Worm (Caenorhabditis elegans) whole organism, L4 larva: ENCODE results near the gene lpr-6.
A peak's percentile ranks its signal among the peaks of the same experiment; 100 is the strongest.

Experiments used
- F10B5.3 ChIP-seq: sonication (generic microtip); optimal IDR thresholded peaks from 2 replicates; lab custom pipeline; 2016; ENCODE audit warnings: mild to moderate bottlenecking, missing genetic modification characterization, missing compliant biosample characterization
- R02D3.7 ChIP-seq: fragments of 150-350 bp; sonication (generic microtip); optimal IDR thresholded peaks from 3 replicates; lab custom pipeline; 2014; ENCODE audit warnings: missing biosample characterization, missing genetic modification characterization
- Y48G9A.11 ChIP-seq: fragments of 200-800 bp; sonication (Bioruptor generic); IDR thresholded peaks from 2 replicates; pipeline ENCODE4 v1.3.6; 2022; ENCODE audit warnings: missing genetic modification reagents, missing genetic modification characterization, missing compliant biosample characterization
- aha-1 ChIP-seq: fragments of 150-350 bp; peaks from one replicate; lab custom pipeline; 2014; ENCODE audit warnings: missing biosample characterization, missing genetic modification characterization
- ceh-20 ChIP-seq: fragments of 200-800 bp; sonication (Bioruptor generic); IDR thresholded peaks from 2 replicates; pipeline ENCODE4 v1.3.6; 2022; ENCODE audit warnings: missing genetic modification reagents, missing genetic modification characterization, missing compliant biosample characterization
- ceh-62 ChIP-seq: sonication (generic microtip); optimal IDR thresholded peaks from 2 replicates; lab custom pipeline; 2017; ENCODE audit warnings: missing biosample characterization, missing genetic modification characterization
- ctbp-1 ChIP-seq: fragments of 200-800 bp; sonication (Bioruptor generic); IDR thresholded peaks from 2 replicates; pipeline ENCODE4 v1.3.6; 2022; ENCODE audit warnings: missing genetic modification reagents, missing genetic modification characterization, missing compliant biosample characterization
- daf-19 ChIP-seq: fragments of 200-800 bp; sonication (Bioruptor generic); conservative IDR thresholded peaks from 2 replicates; pipeline ENCODE4 v1.3.6; 2022; ENCODE audit warnings: missing genetic modification characterization, missing compliant biosample characterization
- dmd-6 ChIP-seq: fragments of 200-800 bp; sonication (Bioruptor generic); IDR thresholded peaks from 2 replicates; pipeline ENCODE4 v1.3.6; 2022; ENCODE audit warnings: missing genetic modification reagents, missing genetic modification characterization, missing compliant biosample characterization
- dmd-9 ChIP-seq: fragments of 200-800 bp; sonication (Bioruptor generic); IDR thresholded peaks from 2 replicates; pipeline ENCODE4 v1.3.6; 2022; ENCODE audit warnings: missing genetic modification reagents, missing genetic modification characterization, missing compliant biosample characterization
- duxl-1 ChIP-seq: sonication (generic microtip); optimal IDR thresholded peaks from 2 replicates; lab custom pipeline; 2016; ENCODE audit warnings: mild to moderate bottlenecking, missing genetic modification characterization, moderate library complexity, missing compliant biosample characterization; ENCODE audit not compliant: poor library complexity
- hif-1 ChIP-seq, 2 experiments: sonication (generic microtip); optimal IDR thresholded peaks; 2 replicates each; lab custom pipeline; 2016 to 2017; ENCODE audit warnings: missing compliant biosample characterization in 2 of 2, missing genetic modification characterization in 2 of 2, missing genetic modification reagents in 2 of 2, missing genotype in 2 of 2, mild to moderate bottlenecking in 1 of 2
- hlh-30 ChIP-seq: sonication (generic microtip); optimal IDR thresholded peaks from 2 replicates; lab custom pipeline; 2017; ENCODE audit warnings: antibody characterized with exemption, mild to moderate bottlenecking, missing genetic modification characterization, missing compliant biosample characterization; ENCODE audit not compliant: insufficient read depth
- jun-1 ChIP-seq: fragments of 150-350 bp; optimal IDR thresholded peaks from 2 replicates; lab custom pipeline; 2014; ENCODE audit warnings: missing biosample characterization, missing genetic modification reagents, missing genetic modification characterization
- lim-7 ChIP-seq: fragments of 200-800 bp; sonication (Bioruptor generic); IDR thresholded peaks from 2 replicates; pipeline ENCODE4 v1.3.6; 2022; ENCODE audit warnings: missing genetic modification characterization, missing compliant biosample characterization
- lin-15B ChIP-seq: fragments of 150-350 bp; sonication (generic microtip); optimal IDR thresholded peaks from 3 replicates; lab custom pipeline; 2014; ENCODE audit warnings: missing biosample characterization, missing genetic modification characterization
- lin-29 ChIP-seq: fragments of 200-800 bp; sonication (Bioruptor generic); IDR thresholded peaks from 2 replicates; pipeline ENCODE4 v1.3.6; 2022; ENCODE audit warnings: missing genetic modification reagents, missing genetic modification characterization, missing compliant biosample characterization
- mdl-1 ChIP-seq, 2 experiments: fragments of 150-350 bp in 1 of 2; sonication (generic microtip) in 1 of 2; optimal IDR thresholded peaks; 2 replicates each; lab custom pipeline; 2014 to 2017; ENCODE audit warnings: missing biosample characterization in 2 of 2, missing genetic modification characterization in 2 of 2
- mdt-29 ChIP-seq: fragments of 200-800 bp; sonication (Bioruptor generic); IDR thresholded peaks from 2 replicates; pipeline ENCODE4 v1.3.6; 2022; ENCODE audit warnings: missing genetic modification reagents, missing genetic modification characterization, missing compliant biosample characterization
- nhr-10 ChIP-seq: fragments of 150-350 bp; optimal IDR thresholded peaks from 2 replicates; lab custom pipeline; 2014; ENCODE audit warnings: missing biosample characterization, missing genetic modification characterization
- nhr-25 ChIP-seq: sonication (generic microtip); optimal IDR thresholded peaks from 2 replicates; lab custom pipeline; 2017; ENCODE audit warnings: missing genetic modification characterization, mild to moderate bottlenecking, missing compliant biosample characterization, antibody characterized with exemption, moderate library complexity, borderline replicate concordance; ENCODE audit not compliant: insufficient read depth
- nhr-28 ChIP-seq: fragments of 150-350 bp; optimal IDR thresholded peaks from 2 replicates; lab custom pipeline; 2014; ENCODE audit warnings: missing biosample characterization, missing genetic modification characterization
- nhr-6 ChIP-seq: fragments of 150-350 bp; optimal IDR thresholded peaks from 2 replicates; lab custom pipeline; 2014; ENCODE audit warnings: missing biosample characterization, missing genetic modification characterization
- pha-4 ChIP-seq, 2 experiments: fragments of 150-350 bp in 1 of 2; fragments of 200-800 bp in 1 of 2; sonication (Bioruptor generic) in 1 of 2; IDR thresholded peaks in 1 of 2; optimal IDR thresholded peaks in 1 of 2; 2 replicates each; pipeline versions ENCODE4 v1.3.6 to Lab custom; 2014 to 2022; ENCODE audit warnings: missing genetic modification characterization in 2 of 2, missing genetic modification reagents in 2 of 2, missing biosample characterization in 1 of 2, missing compliant biosample characterization in 1 of 2
- php-3 ChIP-seq: fragments of 200-800 bp; sonication (Bioruptor generic); IDR thresholded peaks from 2 replicates; pipeline ENCODE4 v1.3.6; 2022; ENCODE audit warnings: missing genetic modification reagents, missing genetic modification characterization, missing compliant biosample characterization
- pqm-1 ChIP-seq: sonication (generic microtip); optimal IDR thresholded peaks from 2 replicates; lab custom pipeline; 2017; ENCODE audit warnings: missing biosample characterization, missing genetic modification characterization
- rbr-2 ChIP-seq: sonication (generic microtip); optimal IDR thresholded peaks from 2 replicates; lab custom pipeline; 2016; ENCODE audit warnings: missing genotype, missing genetic modification characterization, missing compliant biosample characterization
- sdz-12 ChIP-seq: fragments of 200-800 bp; sonication (Bioruptor generic); optimal IDR thresholded peaks from 2 replicates; lab custom pipeline; 2018; ENCODE audit warnings: mild to moderate bottlenecking, missing genetic modification characterization, missing compliant biosample characterization
- snpc-4 ChIP-seq: fragments of 150-350 bp; optimal IDR thresholded peaks from 2 replicates; lab custom pipeline; 2014; ENCODE audit warnings: missing biosample characterization, missing genetic modification characterization
- tag-97 ChIP-seq: fragments of 200-800 bp; sonication (Bioruptor generic); IDR thresholded peaks from 2 replicates; pipeline ENCODE4 v1.3.6; 2022; ENCODE audit warnings: missing genetic modification characterization, missing compliant biosample characterization
- tra-1 ChIP-seq: fragments of 200-800 bp; sonication (Bioruptor generic); IDR thresholded peaks from 2 replicates; pipeline ENCODE4 v1.3.6; 2022; ENCODE audit warnings: missing genetic modification reagents, missing genetic modification characterization, missing compliant biosample characterization
- unc-130 ChIP-seq: sonication (generic microtip); optimal IDR thresholded peaks from 2 replicates; lab custom pipeline; 2016; ENCODE audit warnings: missing genetic modification reagents, missing genetic modification characterization, missing compliant biosample characterization
- vab-7 ChIP-seq: fragments of 200-800 bp; sonication (Bioruptor generic); IDR thresholded peaks from 2 replicates; pipeline ENCODE4 v1.3.6; 2022; ENCODE audit warnings: missing genetic modification reagents, missing genetic modification characterization, missing compliant biosample characterization
- zag-1 ChIP-seq: fragments of 150-350 bp; optimal IDR thresholded peaks from 2 replicates; lab custom pipeline; 2014; ENCODE audit warnings: missing biosample characterization, missing genetic modification characterization
- zfp-2 ChIP-seq: sonication (generic microtip); optimal IDR thresholded peaks from 2 replicates; lab custom pipeline; 2016; ENCODE audit warnings: mild to moderate bottlenecking, missing genetic modification characterization, missing compliant biosample characterization
- zip-11 ChIP-seq: fragments of 200-800 bp; sonication (Bioruptor generic); IDR thresholded peaks from 2 replicates; pipeline ENCODE4 v1.3.6; 2022; ENCODE audit warnings: missing genetic modification characterization, missing compliant biosample characterization
- ztf-7 ChIP-seq: fragments of 150-350 bp; optimal IDR thresholded peaks from 2 replicates; lab custom pipeline; 2014; ENCODE audit warnings: missing biosample characterization, missing genetic modification characterization

The lpr-6 gene

DNA sequence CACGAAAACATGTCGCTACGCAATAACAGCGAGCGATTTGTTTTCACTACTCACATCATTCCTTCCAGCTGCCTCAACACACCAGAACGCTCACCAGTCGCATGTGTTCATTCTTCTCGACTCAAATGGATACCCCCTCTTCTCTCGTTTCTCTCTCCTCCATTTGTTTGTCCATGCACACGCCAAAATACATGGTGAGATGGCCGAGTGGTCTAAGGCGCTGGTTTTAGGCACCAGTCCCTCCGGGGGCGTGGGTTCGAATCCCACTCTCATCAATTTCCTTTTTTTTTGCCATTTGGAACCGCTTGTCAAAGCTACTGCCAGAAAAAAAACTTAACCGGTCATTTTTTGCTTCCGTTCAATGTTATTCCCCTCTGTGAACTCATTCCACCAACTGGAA is 35.7 kb downstream of the lpr-6 start (continued):
- TF ChIP-seq R02D3.7 (no peak), nhr-10 (no peak), snpc-4 (tag; lab: Kevin White, UChicago) (no peak), nhr-25 (peak; percentile 73), mdt-29 (no peak), lin-15B (tag; lab: Kevin White, UChicago) (no peak), nhr-28 (tag; lab: Kevin White, UChicago) (peak; percentile 45), zfp-2 (tag; lab: Kevin White, UChicago) (peak; percentile 16), dmd-9 (GFP tag; lab: Robert Waterston, UW) (peak; percentile 74; the same call in 1 of the 2 replicates), pha-4 (GFP tag; IDR thresholded peaks at IDR 0.05; lab: Robert Waterston, UW) (peak; percentile 90), pha-4 (tag; optimal IDR thresholded peaks at IDR 0.05; lab: Kevin White, UChicago) (no peak), tag-97 (GFP tag; lab: Robert Waterston, UW) (0 out of 2 replicates have a peak, but pooled peaks have one; percentile 80), sdz-12 (GFP tag; lab: Kevin White, UChicago) (peak; percentile 59)
- TF ChIP-seq, all 104 proteins: peak for 68

DNA sequence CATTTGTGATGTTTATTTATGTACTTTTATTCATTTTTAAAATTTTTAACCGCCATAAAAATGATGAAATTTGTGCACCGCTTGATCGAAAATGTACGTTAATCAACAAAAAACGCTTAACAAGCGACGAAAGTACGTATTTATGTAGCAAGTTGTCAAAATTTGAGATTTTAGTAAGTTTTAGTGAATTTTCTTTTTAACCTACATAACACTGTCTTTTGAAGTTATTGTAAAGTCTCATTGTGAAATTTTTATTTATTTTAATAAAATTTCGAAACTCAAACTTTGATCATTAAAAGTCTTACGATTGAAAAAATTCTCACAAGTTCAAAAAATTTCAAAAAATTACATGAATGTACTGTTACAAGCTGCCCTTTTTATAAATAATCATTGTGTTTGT is 37.5 kb downstream of the lpr-6 start:
- peak; percentile 92 for TF ChIP-seq aha-1
- TF ChIP-seq nhr-6 (tag; lab: Kevin White, UChicago): no peak

DNA sequence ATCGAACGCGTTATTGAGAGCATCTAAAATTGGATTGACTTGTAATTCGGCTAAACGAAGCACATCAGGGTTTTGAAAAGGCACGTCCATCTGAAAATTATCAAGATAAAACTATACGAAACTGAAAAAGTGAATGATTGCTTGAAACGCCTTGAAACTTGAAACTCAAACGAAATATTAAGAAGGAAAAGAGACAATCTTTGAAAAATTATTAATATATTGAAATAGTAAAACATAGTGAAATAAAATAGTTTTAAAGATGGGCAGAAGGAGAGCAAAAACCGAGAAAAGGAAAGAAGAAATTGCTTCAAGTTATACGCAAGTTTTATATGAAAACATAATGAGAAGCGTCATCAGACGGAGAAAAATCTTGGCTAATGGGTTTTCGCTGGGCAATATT is 38.3 kb downstream of the lpr-6 start, which contains the start of gene W02H3.3:
TSS of gene W02H3.3 (minus strand) at position 101 of the 400 bp plus-strand sequence.
- TF ChIP-seq ceh-62 (tag; lab: Kevin White, UChicago): no peak
- no peak for TF ChIP-seq mdl-1 (tag; optimal IDR thresholded peaks at IDR 0.05; lab: Kevin White, UChicago)
- TF ChIP-seq rbr-2: no peak
- no peak for TF ChIP-seq vab-7 (GFP tag; lab: Robert Waterston, UW)
- TF ChIP-seq ctbp-1 (GFP tag; lab: Robert Waterston, UW): no peak
- no peak for TF ChIP-seq daf-19 (GFP tag; lab: Robert Waterston, UW)
- no peak for TF ChIP-seq zip-11
- TF ChIP-seq jun-1 (tag; lab: Kevin White, UChicago): no peak
- TF ChIP-seq pha-4 (GFP tag; IDR thresholded peaks at IDR 0.05; lab: Robert Waterston, UW): no peak
- no peak for TF ChIP-seq pha-4 (tag; optimal IDR thresholded peaks at IDR 0.05; lab: Kevin White, UChicago)
- TF ChIP-seq lin-29 (GFP tag; lab: Robert Waterston, UW): no peak
- TF ChIP-seq lim-7 (GFP tag; lab: Robert Waterston, UW): no peak

DNA sequence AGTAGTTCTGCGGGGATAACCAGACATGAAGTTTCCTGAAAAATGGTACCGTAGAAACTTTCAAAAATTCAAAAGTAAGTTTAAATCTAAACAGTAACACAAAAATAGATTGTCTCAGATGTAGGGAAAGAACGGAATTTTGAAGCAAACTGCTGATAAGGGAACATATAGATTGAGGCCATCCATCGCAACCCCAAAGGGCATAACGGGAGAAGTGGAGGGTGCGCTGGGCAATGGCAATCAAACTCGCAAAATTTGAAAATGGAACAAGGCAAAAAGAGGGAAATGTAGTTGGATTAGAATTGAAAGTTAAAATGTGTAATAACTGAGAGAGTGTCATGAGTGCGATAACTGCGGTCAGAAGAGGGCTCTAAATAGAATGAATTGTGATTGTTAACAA is 43.4 kb downstream of the lpr-6 start:
- TF ChIP-seq dmd-9 (GFP tag; lab: Robert Waterston, UW): no peak
- peak; percentile 70; the same call in 1 of the 2 replicates for TF ChIP-seq tag-97 (GFP tag; lab: Robert Waterston, UW)
- TF ChIP-seq lin-15B (tag; lab: Kevin White, UChicago): no peak
- TF ChIP-seq hif-1 (tag; optimal IDR thresholded peaks at IDR 0.05; lab: Kevin White, UChicago): no peak
- peak; percentile 4 for TF ChIP-seq pqm-1 (tag; lab: Kevin White, UChicago)
- no peak for TF ChIP-seq Y48G9A.11
- TF ChIP-seq dmd-6 (GFP tag; lab: Robert Waterston, UW): peak; percentile 24; the same call in 1 of the 2 replicates
- no peak for TF ChIP-seq unc-130 (GFP tag; lab: Kevin White, UChicago)
- TF ChIP-seq zag-1 (tag; lab: Kevin White, UChicago): no peak
- TF ChIP-seq F10B5.3 (tag; lab: Kevin White, UChicago): no peak

DNA sequence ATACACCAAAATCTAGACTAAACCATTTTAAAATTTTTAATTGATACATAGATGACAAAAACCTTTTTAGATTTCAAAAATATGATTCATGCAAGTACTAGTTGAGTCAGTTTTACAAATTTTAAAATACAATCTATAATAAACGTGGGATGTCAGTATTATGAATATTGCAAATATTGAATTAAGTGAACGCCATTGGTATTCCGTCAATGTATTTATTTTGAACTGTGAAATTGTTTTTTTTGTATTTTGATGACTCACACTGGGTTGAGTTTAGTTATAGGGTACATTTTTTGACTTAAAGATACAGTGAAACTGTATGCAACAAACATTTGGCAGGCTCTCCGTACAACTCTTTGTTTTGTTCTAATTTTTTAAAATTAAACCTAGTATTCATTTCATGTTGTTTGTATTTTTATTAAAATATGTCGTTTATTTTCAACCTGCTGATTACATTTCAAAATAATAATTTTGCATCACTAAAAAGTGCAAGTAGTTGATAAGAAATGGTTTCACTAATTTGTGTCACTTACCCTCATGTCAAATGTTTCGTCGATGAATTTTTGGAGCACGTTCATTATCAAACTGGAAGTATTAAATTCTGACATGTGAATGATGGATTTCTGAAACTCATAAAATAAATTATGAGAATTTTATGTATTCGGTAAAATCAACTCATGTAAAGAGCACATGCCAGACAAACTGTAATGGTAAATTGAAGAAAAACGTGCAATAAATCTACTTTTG is 45.3 kb downstream of the lpr-6 start, which contains the start of gene W02H3.1:
TSS of gene W02H3.1 (minus strand) at position 578 of the 747 bp plus-strand sequence.
- TF ChIP-seq hlh-30 (tag; lab: Kevin White, UChicago): peak; percentile 33
- TF ChIP-seq ceh-20 (GFP tag; lab: Robert Waterston, UW): 0 out of 2 replicates have a peak, but pooled peaks have one; percentile 47
- TF ChIP-seq ceh-62 (tag; lab: Kevin White, UChicago): no peak
- peak; percentile 41 for TF ChIP-seq nhr-28 (tag; lab: Kevin White, UChicago)
- peak; percentile 71; the same call in 1 of the 2 replicates for TF ChIP-seq dmd-6 (GFP tag; lab: Robert Waterston, UW)
- no peak for TF ChIP-seq ztf-7 (tag; lab: Kevin White, UChicago)
- peak; percentile 65 for TF ChIP-seq pqm-1 (tag; lab: Kevin White, UChicago)
- peak; percentile 89 for TF ChIP-seq php-3 (GFP tag; lab: Robert Waterston, UW)
- peak; percentile 60; the same call in 1 of the 2 replicates for TF ChIP-seq tra-1 (GFP tag; lab: Robert Waterston, UW)
- TF ChIP-seq aha-1: peak; percentile 75
- TF ChIP-seq duxl-1 (tag; lab: Kevin White, UChicago): no peak
